Worm (Caenorhabditis elegans) whole organism, L2 larva: ENCODE results near the gene nas-17.

Experiments
- C34F6.9 ChIP-seq: fragments of 150-350 bp; optimal IDR thresholded peaks from 2 replicates; lab custom pipeline; 2014; ENCODE audit warnings: missing biosample characterization, missing genetic modification characterization
- R02D3.7 ChIP-seq: fragments of 150-350 bp; optimal IDR thresholded peaks from 2 replicates; lab custom pipeline; 2014; ENCODE audit warnings: missing biosample characterization, missing genetic modification characterization
- Y55F3AM.14 ChIP-seq: fragments of 200-800 bp; sonication (Bioruptor generic); optimal IDR thresholded peaks from 2 replicates; lab custom pipeline; 2018; ENCODE audit warnings: mild to moderate bottlenecking, missing genetic modification characterization, missing compliant biosample characterization
- ZK546.5 ChIP-seq: sonication (generic microtip); optimal IDR thresholded peaks from 2 replicates; lab custom pipeline; 2017; ENCODE audit warnings: missing biosample characterization, missing genetic modification characterization
- aly-2 ChIP-seq: fragments of 150-350 bp; optimal IDR thresholded peaks from 2 replicates; lab custom pipeline; 2014; ENCODE audit warnings: missing biosample characterization, missing genetic modification characterization
- blmp-1 ChIP-seq: sonication (generic microtip); optimal IDR thresholded peaks from 2 replicates; lab custom pipeline; 2017; ENCODE audit warnings: missing genetic modification characterization, mild to moderate bottlenecking, missing compliant biosample characterization, antibody characterized with exemption, moderate library complexity; ENCODE audit not compliant: insufficient read depth
- ceh-16 ChIP-seq: fragments of 150-350 bp; optimal IDR thresholded peaks from 2 replicates; lab custom pipeline; 2014; ENCODE audit warnings: missing biosample characterization, missing genetic modification characterization
- ceh-82 ChIP-seq: fragments of 150-350 bp; optimal IDR thresholded peaks from 2 replicates; lab custom pipeline; 2014; ENCODE audit warnings: missing biosample characterization, missing genetic modification characterization
- crh-2 ChIP-seq: sonication (generic microtip); optimal IDR thresholded peaks from 2 replicates; lab custom pipeline; 2017; ENCODE audit warnings: missing biosample characterization, missing genetic modification characterization
- dmd-4 ChIP-seq: sonication (generic microtip); optimal IDR thresholded peaks from 2 replicates; lab custom pipeline; 2017; ENCODE audit warnings: missing biosample characterization, missing genetic modification characterization
- egl-27 ChIP-seq: sonication (generic microtip); optimal IDR thresholded peaks from 3 replicates; lab custom pipeline; 2017; ENCODE audit warnings: missing biosample characterization, missing genetic modification reagents, missing genetic modification characterization
- elt-1 ChIP-seq: fragments of 150-350 bp; optimal IDR thresholded peaks from 2 replicates; lab custom pipeline; 2014; ENCODE audit warnings: missing biosample characterization, missing genetic modification characterization
- fos-1 ChIP-seq: fragments of 150-350 bp; optimal IDR thresholded peaks from 2 replicates; lab custom pipeline; 2014; ENCODE audit warnings: missing biosample characterization, missing genetic modification characterization
- gmeb-1 ChIP-seq: fragments of 150-350 bp; optimal IDR thresholded peaks from 2 replicates; lab custom pipeline; 2014; ENCODE audit warnings: missing biosample characterization, missing genetic modification characterization
- lin-11 ChIP-seq: fragments of 150-350 bp; sonication (generic microtip); optimal IDR thresholded peaks from 2 replicates; lab custom pipeline; 2014; ENCODE audit warnings: missing biosample characterization, missing genetic modification characterization, inconsistent platforms, mixed read lengths
- lin-13 ChIP-seq: fragments of 150-350 bp; optimal IDR thresholded peaks from 2 replicates; lab custom pipeline; 2014; ENCODE audit warnings: missing biosample characterization, missing genetic modification reagents, missing genetic modification characterization
- lsy-2 ChIP-seq, 2 experiments: fragments of 150-350 bp in 1 of 2; sonication (generic microtip) in 1 of 2; optimal IDR thresholded peaks; 2 replicates each; lab custom pipeline; 2014 to 2017; ENCODE audit warnings: missing biosample characterization in 2 of 2, missing genetic modification characterization in 2 of 2
- mab-5 ChIP-seq: fragments of 150-350 bp; optimal IDR thresholded peaks from 2 replicates; lab custom pipeline; 2014; ENCODE audit warnings: missing biosample characterization, missing genetic modification characterization
- mdl-1 ChIP-seq, 2 experiments: fragments of 150-350 bp in 1 of 2; sonication (generic microtip) in 1 of 2; optimal IDR thresholded peaks; 2 replicates each; lab custom pipeline; 2017; ENCODE audit warnings: missing biosample characterization in 2 of 2, missing genetic modification characterization in 2 of 2
- nhr-10 ChIP-seq: sonication (generic microtip); optimal IDR thresholded peaks from 2 replicates; lab custom pipeline; 2017; ENCODE audit warnings: missing biosample characterization, missing genetic modification characterization
- nhr-23 ChIP-seq: fragments of 150-350 bp; optimal IDR thresholded peaks from 2 replicates; lab custom pipeline; 2014; ENCODE audit warnings: missing biosample characterization, missing genetic modification reagents, missing genetic modification characterization
- nhr-237 ChIP-seq: fragments of 150-350 bp; optimal IDR thresholded peaks from 2 replicates; lab custom pipeline; 2014; ENCODE audit warnings: missing biosample characterization, missing genetic modification characterization
- nhr-25 ChIP-seq: fragments of 150-350 bp; sonication (generic microtip); optimal IDR thresholded peaks from 3 replicates; lab custom pipeline; 2014; ENCODE audit warnings: missing biosample characterization, missing genetic modification characterization
- nhr-6 ChIP-seq: fragments of 150-350 bp; optimal IDR thresholded peaks from 2 replicates; lab custom pipeline; 2014; ENCODE audit warnings: missing biosample characterization, missing genetic modification characterization
- peb-1 ChIP-seq: fragments of 150-350 bp; optimal IDR thresholded peaks from 2 replicates; lab custom pipeline; 2014; ENCODE audit warnings: missing biosample characterization, missing genetic modification characterization
- sem-4 ChIP-seq: fragments of 150-350 bp; optimal IDR thresholded peaks from 2 replicates; lab custom pipeline; 2014; ENCODE audit warnings: missing biosample characterization, missing genetic modification reagents, missing genetic modification characterization
- skn-1 ChIP-seq: sonication (generic microtip); optimal IDR thresholded peaks from 2 replicates; lab custom pipeline; 2017; ENCODE audit warnings: missing biosample characterization, missing genetic modification characterization
- sma-3 ChIP-seq: sonication (generic microtip); optimal IDR thresholded peaks from 2 replicates; lab custom pipeline; 2016; ENCODE audit warnings: missing genetic modification reagents, missing genetic modification characterization, missing compliant biosample characterization
- unc-39 ChIP-seq: fragments of 150-350 bp; optimal IDR thresholded peaks from 2 replicates; lab custom pipeline; 2014; ENCODE audit warnings: missing biosample characterization, missing genetic modification characterization
- unc-55 ChIP-seq: fragments of 150-350 bp; sonication (generic microtip); optimal IDR thresholded peaks from 3 replicates; lab custom pipeline; 2014; ENCODE audit warnings: missing biosample characterization, missing genetic modification reagents, missing genetic modification characterization
- unc-62 ChIP-seq: fragments of 150-350 bp; optimal IDR thresholded peaks from 2 replicates; lab custom pipeline; 2014; ENCODE audit warnings: missing biosample characterization, missing genetic modification reagents, missing genetic modification characterization
- ztf-1 ChIP-seq: fragments of 200-800 bp; sonication (Bioruptor generic); conservative IDR thresholded peaks from 2 replicates; pipeline ENCODE4 v1.3.6; 2022; ENCODE audit warnings: missing genetic modification characterization, missing compliant biosample characterization
- ztf-4 ChIP-seq: fragments of 150-350 bp; optimal IDR thresholded peaks from 2 replicates; lab custom pipeline; 2014; ENCODE audit warnings: missing biosample characterization, missing genetic modification characterization

Gene nas-17

DNA sequence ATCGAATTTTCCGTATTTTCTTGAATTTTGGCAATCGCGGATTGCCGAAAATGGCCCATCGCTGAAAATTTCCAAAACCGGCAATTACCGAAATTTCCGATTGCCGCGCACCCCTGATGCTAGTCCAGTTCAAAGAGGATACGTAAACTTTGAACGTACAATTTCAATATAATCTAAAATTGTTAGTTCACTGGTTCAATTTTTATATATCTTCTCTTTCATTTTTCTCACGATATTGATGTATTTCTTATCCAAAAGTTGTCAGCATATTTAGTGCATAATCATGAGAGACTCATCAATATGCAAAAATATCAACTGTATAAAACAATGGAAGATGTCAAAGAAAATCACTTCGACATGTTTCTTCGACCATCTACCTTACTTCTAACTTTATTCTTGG lies at the start of gene nas-17:
Gene nas-17 (plus strand): TSS at position 301 of the 400 bp plus-strand sequence.
- no peak for TF ChIP-seq nhr-237 (tag; lab: Kevin White, UChicago)
- no peak for TF ChIP-seq sma-3 (GFP tag; lab: Kevin White, UChicago)
- no peak for TF ChIP-seq mab-5 (tag; lab: Kevin White, UChicago)
- TF ChIP-seq, all 48 proteins: peak for 0

DNA sequence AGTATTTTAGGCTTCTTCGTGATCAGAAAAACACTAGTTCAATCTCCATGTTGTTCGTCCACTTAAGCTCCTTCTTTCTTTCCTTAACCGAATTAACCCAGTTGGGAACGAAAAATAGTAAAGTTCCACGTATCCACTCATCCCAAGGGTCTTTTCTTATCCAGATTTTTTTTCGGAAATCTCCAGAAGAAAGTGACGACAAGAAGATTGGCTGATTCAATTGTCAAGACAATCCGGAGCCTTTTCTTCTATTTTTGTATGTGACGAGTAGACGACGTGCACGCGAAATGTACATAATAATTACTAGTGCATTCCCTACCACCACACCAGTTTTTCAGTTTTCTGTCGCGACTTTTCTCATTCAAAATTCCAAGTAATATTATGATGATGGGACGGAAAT lies 47.5 kb upstream of the nas-17 start:
- no peak for TF ChIP-seq aly-2 (tag; lab: Kevin White, UChicago)
- TF ChIP-seq nhr-237 (tag; lab: Kevin White, UChicago): no peak
- no peak for TF ChIP-seq skn-1 (tag; lab: Kevin White, UChicago)
- no peak for TF ChIP-seq nhr-23 (tag; lab: Kevin White, UChicago)
- TF ChIP-seq fos-1 (tag; lab: Kevin White, UChicago): no peak
- no peak for TF ChIP-seq mab-5 (tag; lab: Kevin White, UChicago)
- no peak for TF ChIP-seq nhr-10 (tag; lab: Kevin White, UChicago)
- no peak for TF ChIP-seq elt-1 (tag; lab: Kevin White, UChicago)
- no peak for TF ChIP-seq gmeb-1 (tag; lab: Kevin White, UChicago)
- no peak for TF ChIP-seq unc-62 (GFP tag; lab: Kevin White, UChicago)
- no peak for TF ChIP-seq R02D3.7
- no peak for TF ChIP-seq lin-11 (tag; lab: Kevin White, UChicago)
- no peak for TF ChIP-seq C34F6.9 (tag; lab: Kevin White, UChicago)
- no peak for TF ChIP-seq mdl-1 (tag; optimal IDR thresholded peaks at IDR 0.05; lab: Kevin White, UChicago)

- no peak for TF ChIP-seq sem-4 (tag; lab: Kevin White, UChicago)
- TF ChIP-seq blmp-1 (tag; lab: Kevin White, UChicago): no peak
- TF ChIP-seq lin-13: no peak
- TF ChIP-seq egl-27 (tag; lab: Kevin White, UChicago): no peak
- TF ChIP-seq ztf-4 (tag; lab: Kevin White, UChicago): no peak
- TF ChIP-seq ceh-16 (tag; lab: Kevin White, UChicago): no peak
- TF ChIP-seq nhr-23 (tag; lab: Kevin White, UChicago): no peak
- TF ChIP-seq unc-55 (GFP tag; lab: Kevin White, UChicago): no peak
- no peak for TF ChIP-seq unc-62 (GFP tag; lab: Kevin White, UChicago)
- TF ChIP-seq peb-1: no peak
- no peak for TF ChIP-seq ceh-82 (tag; lab: Kevin White, UChicago)
- TF ChIP-seq skn-1 (tag; lab: Kevin White, UChicago): no peak
- TF ChIP-seq gmeb-1 (tag; lab: Kevin White, UChicago): no peak
- TF ChIP-seq dmd-4 (tag; lab: Kevin White, UChicago): no peak
- TF ChIP-seq fos-1 (tag; lab: Kevin White, UChicago): no peak
- TF ChIP-seq mab-5 (tag; lab: Kevin White, UChicago): no peak
- no peak for TF ChIP-seq lsy-2 (tag; optimal IDR thresholded peaks at IDR 0.05; lab: Kevin White, UChicago)
- TF ChIP-seq ztf-1 (GFP tag; lab: Robert Waterston, UW): no peak
- TF ChIP-seq Y55F3AM.14 (GFP tag; lab: Kevin White, UChicago): no peak
- TF ChIP-seq unc-39 (tag; lab: Kevin White, UChicago): no peak
Observed at ce11 chrV:11352893-11353292, 45.8 kb upstream of the nas-17 start, which contains the start of gene npr-25. npr-25 (minus strand) TSS chrV:11352993.

- TF ChIP-seq lin-13 (no peak), mab-5 (tag; lab: Kevin White, UChicago) (no peak), nhr-6 (no peak), nhr-25 (tag; lab: Kevin White, UChicago) (no peak), blmp-1 (tag; lab: Kevin White, UChicago) (no peak), unc-62 (GFP tag; lab: Kevin White, UChicago) (no peak), ZK546.5 (no peak), gmeb-1 (tag; lab: Kevin White, UChicago) (no peak)
- TF ChIP-seq, all 48 proteins: peak for 0
Observed at ce11 chrV:11354264-11354663, 44.5 kb upstream of the nas-17 start.

DNA sequence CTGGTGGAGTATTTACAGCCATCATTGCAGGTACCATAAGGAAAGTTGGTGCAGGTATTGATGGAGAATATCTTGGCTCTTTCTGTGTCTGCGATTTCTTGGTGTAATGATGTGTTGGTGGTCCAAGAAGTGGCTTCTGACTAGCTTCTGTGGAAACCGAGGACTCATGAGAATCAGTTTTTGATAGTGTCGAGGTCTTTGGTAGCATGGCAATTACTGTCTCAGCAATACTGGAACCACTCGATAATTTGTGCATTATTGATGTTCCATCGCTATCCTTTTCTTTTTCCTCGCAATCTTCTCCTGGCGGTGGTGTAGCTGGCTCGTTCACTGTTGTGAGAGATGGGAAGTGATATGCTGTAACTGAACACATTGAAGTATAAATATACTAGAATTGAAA lies 35.1 kb upstream of the nas-17 start:
- TF ChIP-seq ceh-16 (tag; lab: Kevin White, UChicago) (no peak), nhr-10 (tag; lab: Kevin White, UChicago) (no peak), lin-11 (tag; lab: Kevin White, UChicago) (no peak), crh-2 (tag; lab: Kevin White, UChicago) (no peak), R02D3.7 (no peak)
